Fruit fly (Drosophila melanogaster) whole organism, prepupa: Measurements from ENCODE around the gene spz3.

Experiments used
- Blimp-1 ChIP-seq: fragments of 200-800 bp; sonication (Bioruptor generic); optimal IDR thresholded peaks from 3 replicates; lab custom pipeline; 2017; ENCODE audit warnings: missing biosample characterization, missing genetic modification characterization, mild to moderate bottlenecking, moderate library complexity, missing genetic modification reagents
- CG10631 ChIP-seq: fragments of 200-800 bp; sonication (Bioruptor generic); optimal IDR thresholded peaks from 2 replicates; lab custom pipeline; 2016; ENCODE audit warnings: missing biosample characterization, missing genetic modification characterization
- CG10669 ChIP-seq: fragments of 200-800 bp; sonication (Bioruptor generic); optimal IDR thresholded peaks from 3 replicates; lab custom pipeline; 2018; ENCODE audit warnings: missing biosample characterization, mild to moderate bottlenecking, missing genetic modification characterization, moderate library complexity
- CG11294 ChIP-seq: fragments of 200-800 bp; sonication (Bioruptor generic); IDR thresholded peaks from 2 replicates; pipeline ENCODE4 v1.3.6; 2022; ENCODE audit warnings: missing biosample characterization, missing genetic modification characterization
- CG11762 ChIP-seq: fragments of 200-800 bp; sonication (Bioruptor generic); optimal IDR thresholded peaks from 3 replicates; lab custom pipeline; 2016; ENCODE audit warnings: missing biosample characterization, missing genetic modification characterization; ENCODE audit not compliant: insufficient read depth
- CG15336 ChIP-seq: fragments of 200-800 bp; sonication (Bioruptor generic); IDR thresholded peaks from 2 replicates; pipeline ENCODE4 v1.3.6; 2022; ENCODE audit warnings: missing biosample characterization, missing genetic modification characterization
- CG1621 ChIP-seq: fragments of 200-800 bp; sonication (Bioruptor generic); optimal IDR thresholded peaks from 3 replicates; lab custom pipeline; 2018; ENCODE audit warnings: missing biosample characterization, mild to moderate bottlenecking, missing genetic modification characterization
- CG3032 ChIP-seq: fragments of 200-800 bp; optimal IDR thresholded peaks from 2 replicates; lab custom pipeline; 2019; ENCODE audit warnings: missing biosample characterization, mild to moderate bottlenecking, missing genetic modification characterization, moderate library complexity
- CG31627 ChIP-seq: fragments of 200-800 bp; sonication (Bioruptor generic); optimal IDR thresholded peaks from 3 replicates; lab custom pipeline; 2016; ENCODE audit warnings: missing biosample characterization, missing genetic modification characterization
- CG32006 ChIP-seq: fragments of 200-800 bp; sonication (Bioruptor generic); optimal IDR thresholded peaks from 3 replicates; lab custom pipeline; 2017; ENCODE audit warnings: missing biosample characterization, mild to moderate bottlenecking, missing genetic modification characterization
- CG34406 ChIP-seq: fragments of 200-800 bp; sonication (Bioruptor generic); optimal IDR thresholded peaks from 3 replicates; lab custom pipeline; 2016; ENCODE audit warnings: missing biosample characterization, missing genetic modification characterization
- CG3919 ChIP-seq: fragments of 200-800 bp; sonication (Bioruptor generic); optimal IDR thresholded peaks from 3 replicates; lab custom pipeline; 2016; ENCODE audit warnings: missing biosample characterization, missing genetic modification characterization
- CG4318 ChIP-seq: fragments of 200-800 bp; sonication (Bioruptor generic); optimal IDR thresholded peaks from 3 replicates; lab custom pipeline; 2017; ENCODE audit warnings: missing biosample characterization, mild to moderate bottlenecking, missing genetic modification characterization
- CG6163 ChIP-seq: fragments of 200-800 bp; sonication (Bioruptor generic); IDR thresholded peaks from 3 replicates; pipeline ENCODE4 v1.3.6; 2022; ENCODE audit warnings: missing biosample characterization, missing genetic modification characterization
- CG6276 ChIP-seq: fragments of 200-800 bp; sonication (Bioruptor generic); optimal IDR thresholded peaks from 2 replicates; lab custom pipeline; 2017; ENCODE audit warnings: missing biosample characterization, mild to moderate bottlenecking, missing genetic modification characterization
- CG6792 ChIP-seq: fragments of 200-800 bp; sonication (Bioruptor generic); optimal IDR thresholded peaks from 3 replicates; lab custom pipeline; 2016; ENCODE audit warnings: missing biosample characterization, missing genetic modification characterization
- CG6808 ChIP-seq: fragments of 200-800 bp; sonication (Bioruptor generic); optimal IDR thresholded peaks from 3 replicates; lab custom pipeline; 2017; ENCODE audit warnings: missing biosample characterization, missing genetic modification characterization, mild to moderate bottlenecking, moderate library complexity, missing genetic modification reagents
- CG6854 ChIP-seq: fragments of 200-800 bp; sonication (Bioruptor generic); optimal IDR thresholded peaks from 2 replicates; lab custom pipeline; 2017; ENCODE audit warnings: missing biosample characterization, mild to moderate bottlenecking, missing genetic modification characterization
- CG8119 ChIP-seq: fragments of 200-800 bp; sonication (Bioruptor generic); IDR thresholded peaks from 3 replicates; pipeline ENCODE4 v1.3.6; 2022; ENCODE audit warnings: missing biosample characterization, missing genetic modification characterization
- CG8319 ChIP-seq: fragments of 200-800 bp; sonication (Bioruptor generic); optimal IDR thresholded peaks from 3 replicates; lab custom pipeline; 2016; ENCODE audit warnings: missing biosample characterization, missing genetic modification characterization
- CG8632 ChIP-seq: fragments of 200-800 bp; sonication (Bioruptor generic); optimal IDR thresholded peaks from 3 replicates; lab custom pipeline; 2016; ENCODE audit warnings: missing biosample characterization, missing genetic modification characterization
- CG9139 ChIP-seq: fragments of 200-800 bp; sonication (Bioruptor generic); optimal IDR thresholded peaks from 3 replicates; lab custom pipeline; 2017; ENCODE audit warnings: missing biosample characterization, mild to moderate bottlenecking, missing genetic modification characterization
- Eip75B ChIP-seq: fragments of 200-800 bp; sonication (Bioruptor generic); optimal IDR thresholded peaks from 3 replicates; lab custom pipeline; 2016; ENCODE audit warnings: missing biosample characterization, missing genetic modification characterization
- Eip78C ChIP-seq: fragments of 200-800 bp; sonication (Bioruptor generic); peaks from one replicate; lab custom pipeline; 2016; ENCODE audit warnings: missing biosample characterization, missing genetic modification characterization
- Ets96B ChIP-seq: fragments of 200-800 bp; optimal IDR thresholded peaks from 2 replicates; lab custom pipeline; 2019; ENCODE audit warnings: missing biosample characterization, mild to moderate bottlenecking, missing genetic modification characterization, moderate library complexity
- Hr38 ChIP-seq: sonication (Bioruptor generic); optimal IDR thresholded peaks from 2 replicates; lab custom pipeline; 2016; ENCODE audit warnings: missing biosample characterization, missing genetic modification characterization
- Hr4 ChIP-seq: fragments of 200-800 bp; sonication (Bioruptor generic); optimal IDR thresholded peaks from 3 replicates; lab custom pipeline; 2016; ENCODE audit warnings: missing biosample characterization, missing genetic modification characterization
- Lpt ChIP-seq: fragments of 200-800 bp; sonication (Bioruptor generic); optimal IDR thresholded peaks from 3 replicates; lab custom pipeline; 2016; ENCODE audit warnings: missing biosample characterization, missing genetic modification characterization
- Smox ChIP-seq: fragments of 200-800 bp; sonication (Bioruptor generic); optimal IDR thresholded peaks from 3 replicates; lab custom pipeline; 2016; ENCODE audit warnings: missing biosample characterization, missing genetic modification characterization
- Sox14 ChIP-seq: fragments of 200-800 bp; sonication (Bioruptor generic); optimal IDR thresholded peaks from 3 replicates; lab custom pipeline; 2016; ENCODE audit warnings: missing biosample characterization, missing genetic modification characterization
- Sox15 ChIP-seq: fragments of 200-800 bp; sonication (Bioruptor generic); optimal IDR thresholded peaks from 3 replicates; lab custom pipeline; 2016; ENCODE audit warnings: missing biosample characterization, missing genetic modification characterization
- achi ChIP-seq: fragments of 200-800 bp; sonication (Bioruptor generic); optimal IDR thresholded peaks from 3 replicates; lab custom pipeline; 2016; ENCODE audit warnings: missing biosample characterization, missing genetic modification characterization
- acj6 ChIP-seq: fragments of 200-800 bp; sonication (Bioruptor generic); optimal IDR thresholded peaks from 3 replicates; lab custom pipeline; 2016; ENCODE audit warnings: missing biosample characterization, missing genetic modification characterization
- dac ChIP-seq: fragments of 200-800 bp; sonication (Bioruptor generic); optimal IDR thresholded peaks from 2 replicates; lab custom pipeline; 2017; ENCODE audit warnings: missing biosample characterization, mild to moderate bottlenecking, missing genetic modification characterization
- dsx ChIP-seq: fragments of 200-800 bp; optimal IDR thresholded peaks from 3 replicates; lab custom pipeline; 2019; ENCODE audit warnings: missing biosample characterization, mild to moderate bottlenecking, missing genetic modification characterization, moderate library complexity; ENCODE audit not compliant: poor library complexity, severe bottlenecking
- eg ChIP-seq: fragments of 200-800 bp; sonication (Bioruptor generic); IDR thresholded peaks from 3 replicates; pipeline ENCODE4 v1.3.6; 2022; ENCODE audit warnings: missing biosample characterization, missing genetic modification characterization
- esn ChIP-seq: fragments of 200-800 bp; sonication (Bioruptor generic); optimal IDR thresholded peaks from 2 replicates; lab custom pipeline; 2016; ENCODE audit warnings: missing biosample characterization, mild to moderate bottlenecking, missing genetic modification characterization, moderate library complexity
- fd59A ChIP-seq: fragments of 200-800 bp; sonication (Bioruptor generic); optimal IDR thresholded peaks from 2 replicates; lab custom pipeline; 2017; ENCODE audit warnings: missing biosample characterization, mild to moderate bottlenecking, missing genetic modification characterization, missing genetic modification reagents
- fd85E ChIP-seq: fragments of 200-800 bp; sonication (Bioruptor generic); optimal IDR thresholded peaks from 3 replicates; lab custom pipeline; 2016; ENCODE audit warnings: missing biosample characterization, missing genetic modification characterization
- fkh ChIP-seq: fragments of 200-800 bp; sonication (Bioruptor generic); optimal IDR thresholded peaks from 3 replicates; lab custom pipeline; 2017; ENCODE audit warnings: missing biosample characterization, mild to moderate bottlenecking, missing genetic modification characterization, moderate library complexity
- lz ChIP-seq: fragments of 200-800 bp; sonication (Bioruptor generic); optimal IDR thresholded peaks from 3 replicates; lab custom pipeline; 2016; ENCODE audit warnings: missing biosample characterization, missing genetic modification characterization
- salr ChIP-seq, 2 experiments: fragments of 200-800 bp; sonication (Bioruptor generic); optimal IDR thresholded peaks; 3 replicates each; lab custom pipeline; 2016 to 2018; ENCODE audit warnings: missing biosample characterization in 2 of 2, missing genetic modification characterization in 2 of 2, mild to moderate bottlenecking in 1 of 2
- spab ChIP-seq: fragments of 200-800 bp; sonication (Bioruptor generic); optimal IDR thresholded peaks from 2 replicates; lab custom pipeline; 2017; ENCODE audit warnings: missing biosample characterization, mild to moderate bottlenecking, missing genetic modification characterization, missing genetic modification reagents
- ss ChIP-seq, 2 experiments: fragments of 200-800 bp; sonication (Bioruptor generic); optimal IDR thresholded peaks; 2 replicates in 1 of 2; 3 replicates in 1 of 2; lab custom pipeline; 2017 to 2018; ENCODE audit warnings: mild to moderate bottlenecking in 2 of 2, missing biosample characterization in 2 of 2, missing genetic modification characterization in 2 of 2, moderate library complexity in 1 of 2
- svp ChIP-seq: fragments of 200-800 bp; sonication (Bioruptor generic); peaks from one replicate; lab custom pipeline; 2016; ENCODE audit warnings: missing biosample characterization, missing genetic modification characterization
- topi ChIP-seq: fragments of 200-800 bp; sonication (Bioruptor generic); optimal IDR thresholded peaks from 3 replicates; lab custom pipeline; 2016; ENCODE audit warnings: missing biosample characterization, missing genetic modification characterization

Gene spz3

DNA sequence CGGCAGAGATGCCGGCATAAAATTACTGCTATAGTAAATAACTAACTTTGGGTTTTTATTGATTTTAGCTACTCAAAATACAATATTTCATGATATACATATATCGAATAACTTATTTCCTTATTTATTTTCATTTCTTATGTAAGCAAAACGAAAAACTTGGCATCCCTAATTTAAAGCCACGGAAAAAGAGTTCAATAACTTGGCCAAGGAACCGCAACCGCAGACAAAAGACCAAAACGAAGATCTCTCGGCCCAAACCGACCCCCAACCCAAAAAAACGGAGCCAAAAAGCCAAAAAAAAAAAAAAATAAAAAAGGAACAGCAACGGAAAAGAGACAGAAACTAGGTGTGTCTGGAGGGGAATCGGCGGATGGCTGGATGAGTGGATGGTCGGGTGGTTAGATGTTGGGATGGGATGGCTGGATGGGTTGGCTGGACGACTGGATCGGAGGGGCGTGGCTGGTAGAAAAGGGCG, 30.0 kb upstream of the spz3 start (continued):
- TF ChIP-seq CG10631 (GFP tag; lab: Kevin White, UChicago) (no peak), achi (GFP tag; lab: Kevin White, UChicago) (peak; percentile 36), CG1621 (tag; lab: Kevin White, UChicago) (no peak), CG11762 (GFP tag; lab: Kevin White, UChicago) (no peak), fd85E (GFP tag; lab: Kevin White, UChicago) (no peak), spab (GFP tag; lab: Kevin White, UChicago) (peak; percentile 59), topi (GFP tag; lab: Kevin White, UChicago) (peak; percentile 74), Hr38 (no peak), CG11294 (GFP tag; lab: Robert Waterston, UW) (no peak), CG6276 (GFP tag; lab: Kevin White, UChicago) (no peak), acj6 (GFP tag; lab: Kevin White, UChicago) (peak; percentile 11), CG32006 (GFP tag; lab: Kevin White, UChicago) (no peak), CG10669 (GFP tag; lab: Kevin White, UChicago) (peak; percentile 25), CG34406 (GFP tag; lab: Kevin White, UChicago) (peak; percentile 37), CG6163 (peak; percentile 61; the same call in 1 of the 3 replicates), svp (peak; percentile 89), Sox14 (peak; percentile 25)

- 0 out of 3 replicates have a peak, but pooled peaks have one; percentile 10 for TF ChIP-seq CG6163
- TF ChIP-seq dsx = peak; percentile 86
- TF ChIP-seq CG34406 (GFP tag; lab: Kevin White, UChicago) = no peak
Measured at dm6 chr2L:7901833-7902232, 22.5 kb upstream of the spz3 start.

dm6 chr2L:7899949-7900348, 20.6 kb upstream of the spz3 start:
- peak; percentile 91 for TF ChIP-seq esn
- peak; percentile 89 for TF ChIP-seq CG6854 (GFP tag; lab: Kevin White, UChicago)
- peak; percentile 84 for TF ChIP-seq Sox15 (GFP tag; lab: Kevin White, UChicago)
- TF ChIP-seq CG8319 (GFP tag; lab: Kevin White, UChicago) = peak; percentile 89
- TF ChIP-seq fd59A (GFP tag; lab: Kevin White, UChicago) = peak; percentile 97
- peak; percentile 91 for TF ChIP-seq CG8632 (GFP tag; lab: Kevin White, UChicago)
- TF ChIP-seq CG15336 (GFP tag; lab: Robert Waterston, UW) = peak; percentile 97
- TF ChIP-seq svp = peak; percentile 97
- TF ChIP-seq CG31627 (GFP tag; lab: Kevin White, UChicago) = peak; percentile 84
- peak; percentile 93 to 95 for TF ChIP-seq salr (GFP tag; optimal IDR thresholded peaks at IDR 0.05; lab: Kevin White, UChicago)
- TF ChIP-seq fkh (GFP tag; lab: Kevin White, UChicago) = no peak
- TF ChIP-seq Smox (GFP tag; lab: Kevin White, UChicago) = peak; percentile 82
- peak; percentile 88 for TF ChIP-seq lz (GFP tag; lab: Kevin White, UChicago)
- TF ChIP-seq CG11762 (GFP tag; lab: Kevin White, UChicago) = peak; percentile 91
- TF ChIP-seq Eip78C (GFP tag; lab: Kevin White, UChicago) = peak; percentile 99
- peak; percentile 97 for TF ChIP-seq CG3919 (GFP tag; lab: Kevin White, UChicago)
- peak; percentile 97 for TF ChIP-seq eg (GFP tag; lab: Robert Waterston, UW)
- TF ChIP-seq spab (GFP tag; lab: Kevin White, UChicago) = peak; percentile 97
- peak; percentile 35 for TF ChIP-seq Hr38
- TF ChIP-seq CG3032 (tag; lab: Kevin White, UChicago) = peak; percentile 97
- peak; percentile 97 for TF ChIP-seq Ets96B
- TF ChIP-seq Blimp-1 (GFP tag; lab: Kevin White, UChicago) = peak; percentile 61
- peak; percentile 96 for TF ChIP-seq achi (GFP tag; lab: Kevin White, UChicago)
- TF ChIP-seq ss (GFP tag; optimal IDR thresholded peaks at IDR 0.05; lab: Kevin White, UChicago) = peak; percentile 95 to 96
- TF ChIP-seq CG8119 (GFP tag; lab: Robert Waterston, UW) = peak; percentile 97
- peak; percentile 95 for TF ChIP-seq Lpt (GFP tag; lab: Kevin White, UChicago)
- peak; percentile 93 for TF ChIP-seq CG6792 (GFP tag; lab: Kevin White, UChicago)
- peak; percentile 83 for TF ChIP-seq CG11294 (GFP tag; lab: Robert Waterston, UW)
- peak; percentile 91 for TF ChIP-seq CG9139 (GFP tag; lab: Kevin White, UChicago)
- TF ChIP-seq Eip75B (GFP tag; lab: Kevin White, UChicago) = peak; percentile 95
- TF ChIP-seq dsx = peak; percentile 97
- peak; percentile 96 for TF ChIP-seq dac
- TF ChIP-seq CG6808 (GFP tag; lab: Kevin White, UChicago) = peak; percentile 97
- peak; percentile 95 for TF ChIP-seq CG4318
- TF ChIP-seq fd85E (GFP tag; lab: Kevin White, UChicago) = peak; percentile 86
- TF ChIP-seq Hr4 (GFP tag; lab: Kevin White, UChicago) = peak; percentile 99
